Fruit fly (Drosophila melanogaster) whole organism, prepupa: ENCODE measurements around the gene CG12010.

ENCODE experiments used
- Blimp-1 ChIP-seq: fragments of 200-800 bp; sonication (Bioruptor generic); optimal IDR thresholded peaks from 3 replicates; lab custom pipeline; 2017; ENCODE audit warnings: missing biosample characterization, missing genetic modification characterization, mild to moderate bottlenecking, moderate library complexity, missing genetic modification reagents
- CG11294 ChIP-seq: fragments of 200-800 bp; sonication (Bioruptor generic); IDR thresholded peaks from 2 replicates; pipeline ENCODE4 v1.3.6; 2022; ENCODE audit warnings: missing biosample characterization, missing genetic modification characterization
- CG11762 ChIP-seq: fragments of 200-800 bp; sonication (Bioruptor generic); optimal IDR thresholded peaks from 3 replicates; lab custom pipeline; 2016; ENCODE audit warnings: missing biosample characterization, missing genetic modification characterization; ENCODE audit not compliant: insufficient read depth
- CG15336 ChIP-seq: fragments of 200-800 bp; sonication (Bioruptor generic); IDR thresholded peaks from 2 replicates; pipeline ENCODE4 v1.3.6; 2022; ENCODE audit warnings: missing biosample characterization, missing genetic modification characterization
- CG1621 ChIP-seq: fragments of 200-800 bp; sonication (Bioruptor generic); optimal IDR thresholded peaks from 3 replicates; lab custom pipeline; 2018; ENCODE audit warnings: missing biosample characterization, mild to moderate bottlenecking, missing genetic modification characterization
- CG16779 ChIP-seq: fragments of 200-800 bp; sonication (Bioruptor generic); optimal IDR thresholded peaks from 3 replicates; lab custom pipeline; 2017; ENCODE audit warnings: missing biosample characterization, mild to moderate bottlenecking, missing genetic modification characterization
- CG31627 ChIP-seq: fragments of 200-800 bp; sonication (Bioruptor generic); optimal IDR thresholded peaks from 3 replicates; lab custom pipeline; 2016; ENCODE audit warnings: missing biosample characterization, missing genetic modification characterization
- CG32006 ChIP-seq: fragments of 200-800 bp; sonication (Bioruptor generic); optimal IDR thresholded peaks from 3 replicates; lab custom pipeline; 2017; ENCODE audit warnings: missing biosample characterization, mild to moderate bottlenecking, missing genetic modification characterization
- CG34406 ChIP-seq: fragments of 200-800 bp; sonication (Bioruptor generic); optimal IDR thresholded peaks from 3 replicates; lab custom pipeline; 2016; ENCODE audit warnings: missing biosample characterization, missing genetic modification characterization
- CG3919 ChIP-seq: fragments of 200-800 bp; sonication (Bioruptor generic); optimal IDR thresholded peaks from 3 replicates; lab custom pipeline; 2016; ENCODE audit warnings: missing biosample characterization, missing genetic modification characterization
- CG4318 ChIP-seq: fragments of 200-800 bp; sonication (Bioruptor generic); optimal IDR thresholded peaks from 3 replicates; lab custom pipeline; 2017; ENCODE audit warnings: missing biosample characterization, mild to moderate bottlenecking, missing genetic modification characterization
- CG6163 ChIP-seq: fragments of 200-800 bp; sonication (Bioruptor generic); IDR thresholded peaks from 3 replicates; pipeline ENCODE4 v1.3.6; 2022; ENCODE audit warnings: missing biosample characterization, missing genetic modification characterization
- CG6792 ChIP-seq: fragments of 200-800 bp; sonication (Bioruptor generic); optimal IDR thresholded peaks from 3 replicates; lab custom pipeline; 2016; ENCODE audit warnings: missing biosample characterization, missing genetic modification characterization
- CG6808 ChIP-seq: fragments of 200-800 bp; sonication (Bioruptor generic); optimal IDR thresholded peaks from 3 replicates; lab custom pipeline; 2017; ENCODE audit warnings: missing biosample characterization, missing genetic modification characterization, mild to moderate bottlenecking, moderate library complexity, missing genetic modification reagents
- CG6854 ChIP-seq: fragments of 200-800 bp; sonication (Bioruptor generic); optimal IDR thresholded peaks from 2 replicates; lab custom pipeline; 2017; ENCODE audit warnings: missing biosample characterization, mild to moderate bottlenecking, missing genetic modification characterization
- CG7368 ChIP-seq: fragments of 200-800 bp; sonication (Bioruptor generic); optimal IDR thresholded peaks from 3 replicates; lab custom pipeline; 2016; ENCODE audit warnings: missing biosample characterization, missing genetic modification characterization
- CG8119 ChIP-seq: fragments of 200-800 bp; sonication (Bioruptor generic); IDR thresholded peaks from 3 replicates; pipeline ENCODE4 v1.3.6; 2022; ENCODE audit warnings: missing biosample characterization, missing genetic modification characterization
- CG8319 ChIP-seq: fragments of 200-800 bp; sonication (Bioruptor generic); optimal IDR thresholded peaks from 3 replicates; lab custom pipeline; 2016; ENCODE audit warnings: missing biosample characterization, missing genetic modification characterization
- CG9139 ChIP-seq: fragments of 200-800 bp; sonication (Bioruptor generic); optimal IDR thresholded peaks from 3 replicates; lab custom pipeline; 2017; ENCODE audit warnings: missing biosample characterization, mild to moderate bottlenecking, missing genetic modification characterization
- Eip75B ChIP-seq: fragments of 200-800 bp; sonication (Bioruptor generic); optimal IDR thresholded peaks from 3 replicates; lab custom pipeline; 2016; ENCODE audit warnings: missing biosample characterization, missing genetic modification characterization
- Eip78C ChIP-seq: fragments of 200-800 bp; sonication (Bioruptor generic); peaks from one replicate; lab custom pipeline; 2016; ENCODE audit warnings: missing biosample characterization, missing genetic modification characterization
- Ets21C ChIP-seq: fragments of 200-800 bp; sonication (Bioruptor generic); optimal IDR thresholded peaks from 3 replicates; lab custom pipeline; 2016; ENCODE audit warnings: missing biosample characterization, missing genetic modification characterization
- Ets96B ChIP-seq: fragments of 200-800 bp; optimal IDR thresholded peaks from 2 replicates; lab custom pipeline; 2019; ENCODE audit warnings: missing biosample characterization, mild to moderate bottlenecking, missing genetic modification characterization, moderate library complexity
- Gug ChIP-seq: fragments of 200-800 bp; sonication (Bioruptor generic); IDR thresholded peaks from 2 replicates; pipeline ENCODE4 v1.3.6; 2022; ENCODE audit warnings: missing biosample characterization, missing genetic modification characterization
- Hr4 ChIP-seq: fragments of 200-800 bp; sonication (Bioruptor generic); optimal IDR thresholded peaks from 3 replicates; lab custom pipeline; 2016; ENCODE audit warnings: missing biosample characterization, missing genetic modification characterization
- Lpt ChIP-seq: fragments of 200-800 bp; sonication (Bioruptor generic); optimal IDR thresholded peaks from 3 replicates; lab custom pipeline; 2016; ENCODE audit warnings: missing biosample characterization, missing genetic modification characterization
- Met ChIP-seq: fragments of 200-800 bp; sonication (Bioruptor generic); optimal IDR thresholded peaks from 3 replicates; lab custom pipeline; 2016; ENCODE audit warnings: missing biosample characterization, missing genetic modification characterization
- OdsH ChIP-seq: fragments of 200-800 bp; sonication (Bioruptor generic); optimal IDR thresholded peaks from 3 replicates; lab custom pipeline; 2016; ENCODE audit warnings: missing biosample characterization, missing genetic modification characterization
- Sox102F ChIP-seq: fragments of 200-800 bp; sonication (Bioruptor generic); optimal IDR thresholded peaks from 2 replicates; lab custom pipeline; 2016; ENCODE audit warnings: missing biosample characterization, mild to moderate bottlenecking, missing genetic modification characterization
- Sox14 ChIP-seq: fragments of 200-800 bp; sonication (Bioruptor generic); optimal IDR thresholded peaks from 3 replicates; lab custom pipeline; 2016; ENCODE audit warnings: missing biosample characterization, missing genetic modification characterization
- achi ChIP-seq: fragments of 200-800 bp; sonication (Bioruptor generic); optimal IDR thresholded peaks from 3 replicates; lab custom pipeline; 2016; ENCODE audit warnings: missing biosample characterization, missing genetic modification characterization
- acj6 ChIP-seq: fragments of 200-800 bp; sonication (Bioruptor generic); optimal IDR thresholded peaks from 3 replicates; lab custom pipeline; 2016; ENCODE audit warnings: missing biosample characterization, missing genetic modification characterization
- dac ChIP-seq: fragments of 200-800 bp; sonication (Bioruptor generic); optimal IDR thresholded peaks from 2 replicates; lab custom pipeline; 2017; ENCODE audit warnings: missing biosample characterization, mild to moderate bottlenecking, missing genetic modification characterization
- dsx ChIP-seq: fragments of 200-800 bp; optimal IDR thresholded peaks from 3 replicates; lab custom pipeline; 2019; ENCODE audit warnings: missing biosample characterization, mild to moderate bottlenecking, missing genetic modification characterization, moderate library complexity; ENCODE audit not compliant: poor library complexity, severe bottlenecking
- eg ChIP-seq: fragments of 200-800 bp; sonication (Bioruptor generic); IDR thresholded peaks from 3 replicates; pipeline ENCODE4 v1.3.6; 2022; ENCODE audit warnings: missing biosample characterization, missing genetic modification characterization
- esn ChIP-seq: fragments of 200-800 bp; sonication (Bioruptor generic); optimal IDR thresholded peaks from 2 replicates; lab custom pipeline; 2016; ENCODE audit warnings: missing biosample characterization, mild to moderate bottlenecking, missing genetic modification characterization, moderate library complexity
- fd59A ChIP-seq: fragments of 200-800 bp; sonication (Bioruptor generic); optimal IDR thresholded peaks from 2 replicates; lab custom pipeline; 2017; ENCODE audit warnings: missing biosample characterization, mild to moderate bottlenecking, missing genetic modification characterization, missing genetic modification reagents
- fd85E ChIP-seq: fragments of 200-800 bp; sonication (Bioruptor generic); optimal IDR thresholded peaks from 3 replicates; lab custom pipeline; 2016; ENCODE audit warnings: missing biosample characterization, missing genetic modification characterization
- fkh ChIP-seq: fragments of 200-800 bp; sonication (Bioruptor generic); optimal IDR thresholded peaks from 3 replicates; lab custom pipeline; 2017; ENCODE audit warnings: missing biosample characterization, mild to moderate bottlenecking, missing genetic modification characterization, moderate library complexity
- lz ChIP-seq: fragments of 200-800 bp; sonication (Bioruptor generic); optimal IDR thresholded peaks from 3 replicates; lab custom pipeline; 2016; ENCODE audit warnings: missing biosample characterization, missing genetic modification characterization
- net ChIP-seq: fragments of 200-800 bp; sonication (Bioruptor generic); optimal IDR thresholded peaks from 3 replicates; lab custom pipeline; 2016; ENCODE audit warnings: missing biosample characterization, missing genetic modification characterization
- salr ChIP-seq, 2 experiments: fragments of 200-800 bp; sonication (Bioruptor generic); optimal IDR thresholded peaks; 3 replicates each; lab custom pipeline; 2016 to 2018; ENCODE audit warnings: missing biosample characterization in 2 of 2, missing genetic modification characterization in 2 of 2, mild to moderate bottlenecking in 1 of 2
- ss ChIP-seq, 2 experiments: fragments of 200-800 bp; sonication (Bioruptor generic); optimal IDR thresholded peaks; 2 replicates in 1 of 2; 3 replicates in 1 of 2; lab custom pipeline; 2017 to 2018; ENCODE audit warnings: mild to moderate bottlenecking in 2 of 2, missing biosample characterization in 2 of 2, missing genetic modification characterization in 2 of 2, moderate library complexity in 1 of 2
- svp ChIP-seq: fragments of 200-800 bp; sonication (Bioruptor generic); peaks from one replicate; lab custom pipeline; 2016; ENCODE audit warnings: missing biosample characterization, missing genetic modification characterization
- topi ChIP-seq: fragments of 200-800 bp; sonication (Bioruptor generic); optimal IDR thresholded peaks from 3 replicates; lab custom pipeline; 2016; ENCODE audit warnings: missing biosample characterization, missing genetic modification characterization
- vri ChIP-seq: fragments of 200-800 bp; sonication (Bioruptor generic); optimal IDR thresholded peaks from 3 replicates; lab custom pipeline; 2016; ENCODE audit warnings: missing biosample characterization, mild to moderate bottlenecking, missing genetic modification characterization

CG12010 gene

DNA sequence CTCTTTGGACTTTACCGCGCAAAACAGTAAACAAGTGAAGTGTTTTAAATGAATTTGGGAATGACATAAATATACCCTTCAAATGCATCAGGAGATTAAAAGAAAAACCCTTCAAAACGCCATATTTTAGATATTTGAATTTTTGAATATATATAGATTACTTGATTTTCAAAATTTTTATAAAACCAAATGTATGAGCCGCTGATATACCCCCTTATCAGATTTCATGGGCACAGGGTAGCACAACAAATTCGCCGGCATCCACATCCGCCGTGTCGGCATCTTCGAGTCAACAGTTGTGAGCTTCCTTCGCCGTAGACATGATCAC lies 3.8 kb downstream of the CG12010 start, which contains the start of gene Ids (continued):
- TF ChIP-seq Ets96B (tag; lab: Kevin White, UChicago) (peak; percentile 68), fd85E (GFP tag; lab: Kevin White, UChicago) (peak; percentile 3), Eip78C (GFP tag; lab: Kevin White, UChicago) (peak; percentile 94), CG6163 (GFP tag; lab: Robert Waterston, UW) (peak; percentile 83), CG8119 (peak; percentile 80), topi (GFP tag; lab: Kevin White, UChicago) (peak; percentile 86), CG6792 (peak; percentile 80), fd59A (GFP tag; lab: Kevin White, UChicago) (peak; percentile 30), fkh (GFP tag; lab: Kevin White, UChicago) (peak; percentile 8), CG3919 (GFP tag; lab: Kevin White, UChicago) (peak; percentile 68), CG11294 (peak; percentile 51), CG34406 (GFP tag; lab: Kevin White, UChicago) (peak; percentile 78), Hr4 (GFP tag; lab: Kevin White, UChicago) (no peak), Blimp-1 (GFP tag; lab: Kevin White, UChicago) (peak; percentile 63)

DNA sequence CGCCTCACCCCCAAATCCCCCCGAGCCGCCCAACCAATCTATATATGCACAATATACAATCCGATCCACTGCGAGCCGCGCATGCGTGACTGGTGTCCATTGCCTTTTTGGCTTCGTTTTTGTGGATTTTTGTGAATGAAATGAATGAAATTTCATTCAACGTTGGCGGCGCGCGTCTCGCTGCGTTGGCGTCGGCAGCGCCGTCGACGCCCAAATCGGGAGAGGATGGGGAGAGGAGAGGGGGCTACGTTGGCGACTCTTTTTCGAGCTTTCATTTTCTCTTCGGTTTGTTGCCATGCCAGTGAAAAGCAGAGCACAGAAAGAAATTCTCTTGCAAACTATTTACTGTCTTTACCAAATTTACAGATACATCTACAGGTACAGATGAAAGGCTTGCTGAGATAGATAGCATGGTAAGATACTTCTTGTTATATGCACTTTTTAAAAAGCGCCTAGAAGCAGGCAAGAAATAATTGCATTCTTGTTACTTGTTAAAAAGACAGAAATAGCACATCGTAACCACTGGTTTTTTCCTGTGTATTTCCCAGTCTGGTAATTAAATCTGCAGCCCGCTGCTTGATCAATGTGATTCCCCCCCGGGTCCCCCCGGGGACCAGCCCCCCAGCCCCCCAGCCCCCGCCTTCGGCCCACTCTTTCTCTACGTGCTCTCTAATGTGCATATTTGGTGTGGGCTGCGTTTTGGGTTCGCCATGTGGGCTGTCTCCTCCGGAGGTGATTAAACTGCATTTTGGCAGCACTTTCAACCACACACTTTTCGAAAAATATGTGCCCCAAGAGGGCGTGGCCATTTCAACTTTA lies 6.4 kb downstream of the CG12010 start:
- peak; percentile 56 for TF ChIP-seq Lpt
- peak; percentile 53 for TF ChIP-seq OdsH (GFP tag; lab: Kevin White, UChicago)
- peak; percentile 47 for TF ChIP-seq Blimp-1 (GFP tag; lab: Kevin White, UChicago)
- TF ChIP-seq acj6 = peak; percentile 19
- TF ChIP-seq CG34406 (GFP tag; lab: Kevin White, UChicago) = peak; percentile 25
- peak; percentile 17 for TF ChIP-seq Ets96B (tag; lab: Kevin White, UChicago)
- TF ChIP-seq net (GFP tag; lab: Kevin White, UChicago) = peak; percentile 24
- TF ChIP-seq ss (GFP tag; optimal IDR thresholded peaks at IDR 0.05; lab: Kevin White, UChicago) = peak in 1 of 2 experiments; percentile 77
- TF ChIP-seq CG7368 (GFP tag; lab: Kevin White, UChicago) = peak; percentile 4
- TF ChIP-seq vri (GFP tag; lab: Kevin White, UChicago) = no peak
- TF ChIP-seq lz (GFP tag; lab: Kevin White, UChicago) = peak; percentile 12
- TF ChIP-seq esn (GFP tag; lab: Kevin White, UChicago) = peak; percentile 42
- no peak for TF ChIP-seq dsx (GFP tag; lab: Kevin White, UChicago)
- peak; percentile 38 for TF ChIP-seq topi (GFP tag; lab: Kevin White, UChicago)
- TF ChIP-seq eg (GFP tag; lab: Robert Waterston, UW) = peak; percentile 73
- peak; percentile 52 for TF ChIP-seq Met
- peak; percentile 53 for TF ChIP-seq CG3919 (GFP tag; lab: Kevin White, UChicago)
- peak; percentile 44 for TF ChIP-seq svp (GFP tag; lab: Kevin White, UChicago)
- TF ChIP-seq salr (GFP tag; optimal IDR thresholded peaks at IDR 0.05; lab: Kevin White, UChicago) = no peak
- TF ChIP-seq Ets21C = no peak
- peak; percentile 59 for TF ChIP-seq Gug (GFP tag; lab: Robert Waterston, UW)
- peak; percentile 8 for TF ChIP-seq CG11762
- peak; percentile 25 for TF ChIP-seq Sox14 (GFP tag; lab: Kevin White, UChicago)
- TF ChIP-seq Hr4 (GFP tag; lab: Kevin White, UChicago) = peak; percentile 87
- TF ChIP-seq CG6808 (GFP tag; lab: Kevin White, UChicago) = no peak
- no peak for TF ChIP-seq CG4318 (GFP tag; lab: Kevin White, UChicago)
- peak; percentile 61 for TF ChIP-seq dac (GFP tag; lab: Kevin White, UChicago)
- peak; percentile 91 for TF ChIP-seq Eip78C (GFP tag; lab: Kevin White, UChicago)
- peak; percentile 31 for TF ChIP-seq CG31627 (GFP tag; lab: Kevin White, UChicago)
- TF ChIP-seq Eip75B = no peak
- TF ChIP-seq CG1621 (tag; lab: Kevin White, UChicago) = no peak
- TF ChIP-seq CG15336 (GFP tag; lab: Robert Waterston, UW) = peak; percentile 86
- peak; percentile 29 for TF ChIP-seq CG6792
- no peak for TF ChIP-seq fkh (GFP tag; lab: Kevin White, UChicago)
- TF ChIP-seq CG6854 = no peak
- peak; percentile 88 for TF ChIP-seq CG32006
- peak; percentile 5 for TF ChIP-seq CG9139 (GFP tag; lab: Kevin White, UChicago)
- TF ChIP-seq CG16779 (tag; lab: Kevin White, UChicago) = no peak
- TF ChIP-seq CG6163 (GFP tag; lab: Robert Waterston, UW) = peak; percentile 62; the same call in 2 of the 3 replicates
- TF ChIP-seq Sox102F = peak; percentile 43
- TF ChIP-seq CG11294 = peak; percentile 32; the same call in 1 of the 2 replicates
- TF ChIP-seq fd85E (GFP tag; lab: Kevin White, UChicago) = no peak
- peak; percentile 51 for TF ChIP-seq achi (GFP tag; lab: Kevin White, UChicago)
- no peak for TF ChIP-seq CG8319 (GFP tag; lab: Kevin White, UChicago)
